Fruit fly (Drosophila melanogaster) whole organism, embryonic: ENCODE measurements around the gene CG44385.

ENCODE experiments used
- CG11247 ChIP-seq: fragments of 200-800 bp; sonication (Bioruptor generic); IDR thresholded peaks from 2 replicates; pipeline ENCODE4 v1.3.6; 2022; ENCODE audit warnings: missing biosample characterization, missing genetic modification characterization
- CG13894 ChIP-seq: fragments of 200-800 bp; sonication (Bioruptor generic); optimal IDR thresholded peaks from 3 replicates; lab custom pipeline; 2018; ENCODE audit warnings: missing biosample characterization, mild to moderate bottlenecking, missing genetic modification characterization, moderate library complexity
- CG14710 ChIP-seq: fragments of 200-800 bp; sonication (Bioruptor generic); optimal IDR thresholded peaks from 3 replicates; lab custom pipeline; 2019; ENCODE audit warnings: missing biosample characterization, mild to moderate bottlenecking, missing genetic modification characterization, moderate library complexity
- CG14965 ChIP-seq: fragments of 200-800 bp; sonication (Bioruptor generic); optimal IDR thresholded peaks from 2 replicates; lab custom pipeline; 2016; ENCODE audit warnings: missing biosample characterization, missing genetic modification characterization, borderline replicate concordance
- CG17186 ChIP-seq: fragments of 200-800 bp; sonication (Bioruptor generic); optimal IDR thresholded peaks from 3 replicates; lab custom pipeline; 2017; ENCODE audit warnings: missing biosample characterization, missing genetic modification reagents, missing genetic modification characterization
- CG18599 ChIP-seq: fragments of 200-800 bp; sonication (Bioruptor generic); optimal IDR thresholded peaks from 3 replicates; lab custom pipeline; 2017; ENCODE audit warnings: missing biosample characterization, missing genetic modification characterization, mild to moderate bottlenecking, moderate library complexity, missing genetic modification reagents
- CG2116 ChIP-seq: fragments of 200-800 bp; sonication (Bioruptor generic); optimal IDR thresholded peaks from 3 replicates; lab custom pipeline; 2018; ENCODE audit warnings: missing biosample characterization, mild to moderate bottlenecking, missing genetic modification characterization
- CG2712 ChIP-seq: fragments of 200-800 bp; optimal IDR thresholded peaks from 3 replicates; lab custom pipeline; 2019; ENCODE audit warnings: missing biosample characterization, mild to moderate bottlenecking, missing genetic modification characterization, moderate library complexity
- CG30020 ChIP-seq: fragments of 200-800 bp; optimal IDR thresholded peaks from 2 replicates; lab custom pipeline; 2019; ENCODE audit warnings: missing biosample characterization, mild to moderate bottlenecking, missing genetic modification characterization, moderate library complexity
- CG32532 ChIP-seq: fragments of 200-800 bp; sonication (Bioruptor generic); IDR thresholded peaks from 2 replicates; pipeline ENCODE4 v1.3.6; 2022; ENCODE audit warnings: missing biosample characterization, missing genetic modification characterization
- CG5245 ChIP-seq: fragments of 200-800 bp; sonication (Bioruptor generic); optimal IDR thresholded peaks from 3 replicates; lab custom pipeline; 2016; ENCODE audit warnings: missing biosample characterization, missing genetic modification characterization
- CG8290 ChIP-seq, 3 experiments: fragments of 200-800 bp; sonication (Bioruptor generic); optimal IDR thresholded peaks; 2 replicates each; lab custom pipeline; 2016 to 2019; ENCODE audit warnings: missing biosample characterization in 3 of 3, missing genetic modification characterization in 3 of 3, mild to moderate bottlenecking in 2 of 3, moderate library complexity in 1 of 3
- CG9437 ChIP-seq: fragments of 200-800 bp; sonication (Bioruptor generic); optimal IDR thresholded peaks from 2 replicates; lab custom pipeline; 2018; ENCODE audit warnings: missing biosample characterization, mild to moderate bottlenecking, missing genetic modification characterization
- CG9932 ChIP-seq: fragments of 200-800 bp; sonication (Bioruptor generic); IDR thresholded peaks from 2 replicates; pipeline ENCODE4 v1.3.6; 2022; ENCODE audit warnings: missing biosample characterization, missing genetic modification characterization
- D19B ChIP-seq: fragments of 200-800 bp; sonication (Bioruptor generic); optimal IDR thresholded peaks from 2 replicates; lab custom pipeline; 2017; ENCODE audit warnings: missing biosample characterization, mild to moderate bottlenecking, missing genetic modification characterization
- Dll ChIP-seq: fragments of 200-800 bp; sonication (Bioruptor generic); IDR thresholded peaks from 4 replicates; pipeline ENCODE4 v1.3.6; 2022; ENCODE audit warnings: missing biosample characterization, missing genetic modification characterization; ENCODE audit not compliant: partially characterized antibody
- Dp ChIP-seq: fragments of 200-800 bp; sonication (Bioruptor generic); optimal IDR thresholded peaks from 2 replicates; lab custom pipeline; 2018; ENCODE audit warnings: missing biosample characterization, mild to moderate bottlenecking, missing genetic modification characterization, moderate library complexity
- E2f2 ChIP-seq: fragments of 200-800 bp; sonication (Bioruptor generic); IDR thresholded peaks from 2 replicates; pipeline ENCODE4 v1.3.6; 2022; ENCODE audit warnings: missing biosample characterization, missing genetic modification characterization
- HLH3B ChIP-seq: fragments of 200-800 bp; sonication (Bioruptor generic); IDR thresholded peaks from 2 replicates; pipeline ENCODE4 v1.3.6; 2022; ENCODE audit warnings: missing biosample characterization, missing genetic modification characterization
- HLH4C ChIP-seq: fragments of 200-800 bp; sonication (Bioruptor generic); IDR thresholded peaks from 3 replicates; pipeline ENCODE4 v1.3.6; 2022; ENCODE audit warnings: missing biosample characterization, missing genetic modification characterization; ENCODE audit not compliant: partially characterized antibody
- MESR4 ChIP-seq: fragments of 200-800 bp; sonication (Bioruptor generic); optimal IDR thresholded peaks from 2 replicates; lab custom pipeline; 2018; ENCODE audit warnings: missing biosample characterization, mild to moderate bottlenecking, missing genetic modification characterization, moderate library complexity
- Myb ChIP-seq: fragments of 200-800 bp; sonication (Bioruptor generic); optimal IDR thresholded peaks from 2 replicates; lab custom pipeline; 2016; ENCODE audit warnings: missing biosample characterization, missing genetic modification characterization
- Opbp ChIP-seq: fragments of 200-800 bp; sonication (Bioruptor generic); IDR thresholded peaks from 3 replicates; pipeline ENCODE4 v1.3.6; 2022; ENCODE audit warnings: missing biosample characterization, missing genetic modification characterization; ENCODE audit not compliant: partially characterized antibody
- Ravus ChIP-seq: fragments of 200-800 bp; sonication (Bioruptor generic); IDR thresholded peaks from 2 replicates; pipeline ENCODE4 v1.3.6; 2022; ENCODE audit warnings: missing biosample characterization, missing genetic modification characterization
- Sin3A ChIP-seq: fragments of >200 bp; optimal IDR thresholded peaks from 2 replicates; lab custom pipeline; 2018
- Six4 ChIP-seq: fragments of 200-800 bp; sonication (Bioruptor generic); optimal IDR thresholded peaks from 2 replicates; lab custom pipeline; 2016; ENCODE audit warnings: missing biosample characterization, missing genetic modification characterization
- Sry-β ChIP-seq: fragments of 200-800 bp; sonication (Bioruptor generic); optimal IDR thresholded peaks from 2 replicates; lab custom pipeline; 2018; ENCODE audit warnings: missing biosample characterization, mild to moderate bottlenecking, missing genetic modification characterization, moderate library complexity
- amos ChIP-seq: fragments of 200-800 bp; sonication (Bioruptor generic); IDR thresholded peaks from 2 replicates; pipeline ENCODE4 v1.3.6; 2022; ENCODE audit warnings: missing biosample characterization, missing genetic modification characterization; ENCODE audit not compliant: partially characterized antibody
- ato ChIP-seq: fragments of 200-800 bp; sonication (Bioruptor generic); IDR thresholded peaks from 2 replicates; pipeline ENCODE4 v1.3.6; 2022; ENCODE audit warnings: missing biosample characterization, missing genetic modification characterization; ENCODE audit not compliant: partially characterized antibody
- chif ChIP-seq, 2 experiments: fragments of 200-800 bp; sonication (Bioruptor generic); optimal IDR thresholded peaks; 3 replicates each; lab custom pipeline; 2016; ENCODE audit warnings: missing biosample characterization in 2 of 2, missing genetic modification characterization in 2 of 2
- crp ChIP-seq, 2 experiments: fragments of 200-800 bp; sonication (Bioruptor generic); optimal IDR thresholded peaks; 2 replicates in 1 of 2; 3 replicates in 1 of 2; lab custom pipeline; 2017; ENCODE audit warnings: missing biosample characterization in 2 of 2, missing genetic modification characterization in 2 of 2, mild to moderate bottlenecking in 1 of 2, moderate library complexity in 1 of 2
- gfzf ChIP-seq: fragments of 200-800 bp; sonication (Bioruptor generic); optimal IDR thresholded peaks from 2 replicates; lab custom pipeline; 2016; ENCODE audit warnings: missing biosample characterization, mild to moderate bottlenecking, missing genetic modification characterization, moderate library complexity
- ham ChIP-seq: fragments of 200-800 bp; sonication (Bioruptor generic); IDR thresholded peaks from 2 replicates; pipeline ENCODE4 v1.3.6; 2022; ENCODE audit warnings: missing biosample characterization, missing genetic modification characterization
- klu ChIP-seq: fragments of 200-800 bp; sonication (Bioruptor generic); IDR thresholded peaks from 2 replicates; pipeline ENCODE4 v1.3.6; 2022; ENCODE audit warnings: missing biosample characterization, missing genetic modification characterization
- kni ChIP-seq: fragments of 200-800 bp; sonication (Bioruptor generic); optimal IDR thresholded peaks from 3 replicates; lab custom pipeline; 2017; ENCODE audit warnings: mild to moderate bottlenecking, missing biosample characterization, missing genetic modification reagents, missing genetic modification characterization
- lilli ChIP-seq: fragments of 200-800 bp; sonication (Bioruptor generic); optimal IDR thresholded peaks from 3 replicates; lab custom pipeline; 2016; ENCODE audit warnings: missing biosample characterization, missing genetic modification characterization
- lola ChIP-seq, 3 experiments: fragments of >200 bp in 2 of 3; fragments of 200-800 bp in 1 of 3; sonication (Bioruptor generic) in 1 of 3; optimal IDR thresholded peaks; 2 replicates each; lab custom pipeline; 2017 to 2019; ENCODE audit warnings: missing biosample characterization in 3 of 3, missing genetic modification characterization in 3 of 3, mild to moderate bottlenecking in 1 of 3, moderate library complexity in 1 of 3
- nmo ChIP-seq: fragments of 200-800 bp; sonication (Bioruptor generic); optimal IDR thresholded peaks from 2 replicates; lab custom pipeline; 2018; ENCODE audit warnings: missing biosample characterization, mild to moderate bottlenecking, missing genetic modification characterization, moderate library complexity
- odd ChIP-seq: fragments of 200-800 bp; sonication (Bioruptor generic); optimal IDR thresholded peaks from 2 replicates; lab custom pipeline; 2017; ENCODE audit warnings: missing biosample characterization, mild to moderate bottlenecking, missing genetic modification characterization
- pho ChIP-seq: fragments of 200-800 bp; sonication (Bioruptor generic); optimal IDR thresholded peaks from 2 replicates; lab custom pipeline; 2016; ENCODE audit warnings: missing biosample characterization, missing genetic modification characterization
- phol ChIP-seq: fragments of 200-800 bp; sonication (Bioruptor generic); optimal IDR thresholded peaks from 3 replicates; lab custom pipeline; 2018; ENCODE audit warnings: missing biosample characterization, mild to moderate bottlenecking, missing genetic modification characterization, moderate library complexity
- pum ChIP-seq: fragments of 200-800 bp; sonication (Bioruptor generic); optimal IDR thresholded peaks from 2 replicates; lab custom pipeline; 2016; ENCODE audit warnings: missing biosample characterization, missing genetic modification characterization
- sima ChIP-seq: fragments of 200-800 bp; sonication (Bioruptor generic); optimal IDR thresholded peaks from 2 replicates; lab custom pipeline; 2016; ENCODE audit warnings: missing biosample characterization, missing genetic modification characterization
- stwl ChIP-seq: fragments of 200-800 bp; sonication (Bioruptor generic); optimal IDR thresholded peaks from 3 replicates; lab custom pipeline; 2018; ENCODE audit warnings: missing biosample characterization, mild to moderate bottlenecking, missing genetic modification characterization, moderate library complexity
- trem ChIP-seq: fragments of 200-800 bp; optimal IDR thresholded peaks from 3 replicates; lab custom pipeline; 2019; ENCODE audit warnings: missing biosample characterization, mild to moderate bottlenecking, missing genetic modification characterization, moderate library complexity
- tx ChIP-seq: fragments of 200-800 bp; sonication (Bioruptor generic); optimal IDR thresholded peaks from 2 replicates; lab custom pipeline; 2016; ENCODE audit warnings: missing biosample characterization, missing genetic modification characterization
- usp ChIP-seq: fragments of >200 bp; optimal IDR thresholded peaks from 2 replicates; lab custom pipeline; 2017; ENCODE audit warnings: missing biosample characterization, missing genetic modification characterization

The CG44385 gene

dm6 chrX:11124749-11125508 is 7.3 kb downstream of the CG44385 start, which contains the start of gene Rpt3 (continued):
- TF ChIP-seq Six4 (GFP tag; lab: Kevin White, UChicago) (no peak), CG11247 (GFP tag; lab: Robert Waterston, UW) (no peak), MESR4 (GFP tag; lab: Kevin White, UChicago) (peak; percentile 78), CG14965 (GFP tag; lab: Kevin White, UChicago) (no peak), lola (GFP tag; optimal IDR thresholded peaks at IDR 0.05; lab: Kevin White, UChicago) (peak in 1 of 3 experiments; percentile 11), Myb (GFP tag; lab: Kevin White, UChicago) (peak; percentile 37), usp (GFP tag; lab: Kevin White, UChicago) (no peak), odd (no peak), CG8290 (GFP tag; optimal IDR thresholded peaks at IDR 0.05; lab: Kevin White, UChicago) (peak; percentile 63), CG8290 (tag; optimal IDR thresholded peaks at IDR 0.05; lab: Kevin White, UChicago) (peak in 1 of 2 experiments; percentile 7), D19B (GFP tag; lab: Kevin White, UChicago) (no peak), klu (GFP tag; lab: Robert Waterston, UW) (no peak), amos (GFP tag; lab: Robert Waterston, UW) (peak; percentile 73), Opbp (GFP tag; lab: Robert Waterston, UW) (peak; percentile 67), Dp (GFP tag; lab: Kevin White, UChicago) (peak; percentile 15), CG30020 (peak; percentile 27), pum (GFP tag; lab: Kevin White, UChicago) (no peak), stwl (tag; lab: Kevin White, UChicago) (peak; percentile 53), kni (no peak), trem (tag; lab: Kevin White, UChicago) (peak; percentile 30), CG17186 (peak; percentile 49), CG13894 (no peak), Sin3A (lab: Kevin White, UChicago) (peak; percentile 79), E2f2 (GFP tag; lab: Robert Waterston, UW) (0 out of 2 replicates have a peak, but pooled peaks have one; percentile 6), tx (no peak), CG9437 (peak; percentile 5), Dll (GFP tag; lab: Robert Waterston, UW) (peak; percentile 86), Sry-β (GFP tag; lab: Kevin White, UChicago) (no peak), CG5245 (no peak), ham (GFP tag; lab: Robert Waterston, UW) (no peak), CG2712 (peak; percentile 34), crp (GFP tag; optimal IDR thresholded peaks at IDR 0.05; lab: Kevin White, UChicago) (peak in 1 of 2 experiments; percentile 77), CG14710 (peak; percentile 99), chif (GFP tag; optimal IDR thresholded peaks at IDR 0.05; lab: Kevin White, UChicago) (peak in 1 of 2 experiments; percentile 20), CG9932 (GFP tag; lab: Robert Waterston, UW) (0 out of 2 replicates have a peak, but pooled peaks have one; percentile 18), sima (no peak), HLH4C (GFP tag; lab: Robert Waterston, UW) (peak; percentile 75), CG32532 (GFP tag; lab: Robert Waterston, UW) (0 out of 2 replicates have a peak, but pooled peaks have one; percentile 8), CG2116 (peak; percentile 67), ato (GFP tag; lab: Robert Waterston, UW) (peak; percentile 43; the same call in 1 of the 2 replicates), nmo (GFP tag; lab: Kevin White, UChicago) (peak; percentile 39), CG18599 (GFP tag; lab: Kevin White, UChicago) (no peak), pho (GFP tag; lab: Kevin White, UChicago) (peak; percentile 26), phol (peak; percentile 33), lilli (GFP tag; lab: Kevin White, UChicago) (peak; percentile 24), HLH3B (GFP tag; lab: Robert Waterston, UW) (no peak), Ravus (no peak), gfzf (peak; percentile 40)
